Fruit fly (Drosophila melanogaster): Measurements from ENCODE around the gene Myb.

Myb gene

dm6 chrX:15867863-15868262 lies 10.2 kb upstream of the Myb start, which contains the start of gene Gapdh2 (continued):
- TF ChIP-seq knrl (GFP tag; IDR thresholded peaks at IDR 0.05; ENCODE audit: partially characterized antibody) (no peak), Optix (GFP tag; IDR thresholded peaks at IDR 0.05) (no peak; the same call in 2 of the 3 replicates), CG10565 (GFP tag; optimal IDR thresholded peaks at IDR 0.05) (peak; percentile 92), CG12236 (GFP tag; optimal IDR thresholded peaks at IDR 0.05) (peak; percentile 94), seq (GFP tag; IDR thresholded peaks at IDR 0.05) (peak; percentile 99)

DNA sequence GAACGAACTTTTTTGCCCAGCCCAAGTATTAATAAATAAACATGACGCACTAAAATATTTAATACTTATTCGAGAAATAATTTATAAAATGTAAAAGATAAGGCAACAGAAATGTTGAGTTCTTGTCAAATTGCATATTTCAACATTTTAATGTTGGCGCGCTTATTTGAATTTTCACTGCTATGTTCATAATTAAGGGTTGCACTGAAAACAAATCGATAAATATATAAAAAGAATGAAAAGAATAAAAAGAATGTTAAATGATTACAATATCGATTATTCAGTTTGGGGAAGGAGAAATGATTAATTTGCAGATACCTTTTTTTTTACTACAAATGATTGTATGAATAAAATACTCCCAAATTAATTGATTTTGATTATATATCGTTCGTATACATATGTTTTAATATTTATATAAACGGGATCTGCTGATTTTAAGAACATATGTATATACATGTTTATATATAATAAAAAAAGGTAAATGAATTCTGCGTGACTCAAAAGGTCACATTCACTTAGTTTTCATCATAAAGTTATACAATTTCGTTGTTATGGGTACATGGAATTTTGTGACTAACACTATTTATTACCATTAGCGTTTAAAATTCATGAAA lies 9.3 kb upstream of the Myb start:
- peak; percentile 32 for TF ChIP-seq Sry-δ (GFP tag; optimal IDR thresholded peaks at IDR 0.05)
- TF ChIP-seq stwl (tag; optimal IDR thresholded peaks at IDR 0.05) = peak; percentile 48
- TF ChIP-seq Dp (GFP tag; optimal IDR thresholded peaks at IDR 0.05) = peak; percentile 74
- TF ChIP-seq jumu (GFP tag; optimal IDR thresholded peaks at IDR 0.05) = no peak
- no peak for TF ChIP-seq CG8359 (GFP tag; optimal IDR thresholded peaks at IDR 0.05; ENCODE audit: borderline replicate concordance)
- TF ChIP-seq CG2116 (GFP tag; optimal IDR thresholded peaks at IDR 0.05) = peak; percentile 97
- peak; percentile 57 for TF ChIP-seq Dref (GFP tag; IDR thresholded peaks at IDR 0.05)
- TF ChIP-seq CG1603 (tag; optimal IDR thresholded peaks at IDR 0.05) = peak; percentile 9
- TF ChIP-seq CG2712 (tag; optimal IDR thresholded peaks at IDR 0.05) = peak; percentile 14
- TF ChIP-seq HLH4C (GFP tag; IDR thresholded peaks at IDR 0.05; ENCODE audit: partially characterized antibody) = peak; percentile 49; the same call in 1 of the 3 replicates
- peak in 1 of 2 experiments; percentile 11 for TF ChIP-seq Pdp1 (GFP tag; optimal IDR thresholded peaks at IDR 0.05)
- peak; percentile 50 for TF ChIP-seq Scr (GFP tag; IDR thresholded peaks at IDR 0.05; ENCODE audit: partially characterized antibody)
- no peak for TF ChIP-seq CG3163 (GFP tag; optimal IDR thresholded peaks at IDR 0.05)
- peak; percentile 8 for TF ChIP-seq CG10267 (tag; optimal IDR thresholded peaks at IDR 0.05)
- peak; percentile 55; the same call in 1 of the 2 replicates for TF ChIP-seq bbx (GFP tag; IDR thresholded peaks at IDR 0.05; ENCODE audit: partially characterized antibody)
- no peak for TF ChIP-seq CG9727 (GFP tag; optimal IDR thresholded peaks at IDR 0.05)
- peak; percentile 8 for TF ChIP-seq sens (GFP tag)
- peak; percentile 4 for TF ChIP-seq trem (tag; optimal IDR thresholded peaks at IDR 0.05)
- TF ChIP-seq BEAF-32 (GFP tag; optimal IDR thresholded peaks at IDR 0.05) = peak; percentile 54
- TF ChIP-seq Opbp (GFP tag; IDR thresholded peaks at IDR 0.05; ENCODE audit: partially characterized antibody) = peak; percentile 16; the same call in 1 of the 3 replicates
- TF ChIP-seq pzg (GFP tag; optimal IDR thresholded peaks at IDR 0.05) = peak; percentile 27
- peak; percentile 34 for TF ChIP-seq abd-A (tag; optimal IDR thresholded peaks at IDR 0.05)
- no peak for TF ChIP-seq Ada2b (GFP tag; IDR thresholded peaks at IDR 0.05)
- peak; percentile 14 for TF ChIP-seq CG14710 (tag; optimal IDR thresholded peaks at IDR 0.05)
- peak; percentile 37 for TF ChIP-seq CG6254 (GFP tag; optimal IDR thresholded peaks at IDR 0.05)
- TF ChIP-seq tap (tag; optimal IDR thresholded peaks at IDR 0.05) = no peak
- TF ChIP-seq hbn (GFP tag; IDR thresholded peaks at IDR 0.05; ENCODE audit: partially characterized antibody) = 0 out of 2 replicates have a peak, but pooled peaks have one; percentile 11
- no peak for TF ChIP-seq knrl (GFP tag; IDR thresholded peaks at IDR 0.05; ENCODE audit: partially characterized antibody)
- no peak for TF ChIP-seq chinmo (GFP tag; IDR thresholded peaks at IDR 0.05; ENCODE audit: partially characterized antibody)
- peak; percentile 82 for TF ChIP-seq E2f2 (GFP tag; IDR thresholded peaks at IDR 0.05)
- TF ChIP-seq onecut (GFP tag; IDR thresholded peaks at IDR 0.05) = peak; percentile 8; the same call in 1 of the 2 replicates
- peak in 1 of 2 experiments; percentile 75 for TF ChIP-seq crp (GFP tag; optimal IDR thresholded peaks at IDR 0.05)
- TF ChIP-seq Ets97D (GFP tag; optimal IDR thresholded peaks at IDR 0.05) = peak; percentile 35
- TF ChIP-seq CG30020 (tag; optimal IDR thresholded peaks at IDR 0.05) = peak; percentile 62
- no peak for TF ChIP-seq CG17802 (tag; optimal IDR thresholded peaks at IDR 0.05)
- TF ChIP-seq Mes4 (GFP tag; optimal IDR thresholded peaks at IDR 0.05) = no peak
- TF ChIP-seq Dll (GFP tag; IDR thresholded peaks at IDR 0.05; ENCODE audit: partially characterized antibody) = peak; percentile 47; the same call in 2 of the 4 replicates
- peak; percentile 42; the same call in 1 of the 2 replicates for TF ChIP-seq CG13287 (GFP tag; IDR thresholded peaks at IDR 0.05; ENCODE audit: partially characterized antibody)
- TF ChIP-seq unc-4 (GFP tag; IDR thresholded peaks at IDR 0.05; ENCODE audit: partially characterized antibody) = 0 out of 2 replicates have a peak, but pooled peaks have one; percentile 41
- no peak for TF ChIP-seq CG9817 (tag; optimal IDR thresholded peaks at IDR 0.05)
